Worm (Caenorhabditis elegans) whole organism, L1 larva: Measurements from ENCODE around the gene F54F7.14.

Source experiments
- ceh-88 ChIP-seq: fragments of 200-800 bp; sonication (Bioruptor generic); IDR thresholded peaks from 2 replicates; pipeline ENCODE4 v1.3.6; 2022; ENCODE audit warnings: missing genetic modification characterization, missing compliant biosample characterization
- isw-1 ChIP-seq: fragments of 200-800 bp; sonication (Bioruptor generic); IDR thresholded peaks from 2 replicates; pipeline ENCODE4 v1.3.6; 2022; ENCODE audit warnings: missing genetic modification characterization, missing compliant biosample characterization
- lin-15B ChIP-seq: fragments of 150-350 bp; sonication (generic microtip); optimal IDR thresholded peaks from 3 replicates; lab custom pipeline; 2014; ENCODE audit warnings: missing biosample characterization, missing genetic modification characterization
- nhr-12 ChIP-seq: sonication (generic microtip); optimal IDR thresholded peaks from 2 replicates; lab custom pipeline; 2017; ENCODE audit warnings: missing biosample characterization, missing genetic modification characterization
- nhr-19 ChIP-seq: fragments of 200-800 bp; sonication (Bioruptor generic); conservative IDR thresholded peaks from 2 replicates; pipeline ENCODE4 v1.3.6; 2022; ENCODE audit warnings: missing genetic modification characterization, missing compliant biosample characterization
- nhr-47 ChIP-seq: sonication (generic microtip); optimal IDR thresholded peaks from 2 replicates; lab custom pipeline; 2016; ENCODE audit warnings: mild to moderate bottlenecking, missing genetic modification characterization, moderate library complexity, missing compliant biosample characterization
- snpc-4 ChIP-seq: fragments of 150-350 bp; optimal IDR thresholded peaks from 2 replicates; lab custom pipeline; 2014; ENCODE audit warnings: missing biosample characterization, missing genetic modification characterization
- sox-4 ChIP-seq: sonication (generic microtip); optimal IDR thresholded peaks from 2 replicates; lab custom pipeline; 2016; ENCODE audit warnings: missing genetic modification characterization, missing compliant biosample characterization
- unc-98 ChIP-seq: fragments of 200-800 bp; sonication (Bioruptor generic); IDR thresholded peaks from 2 replicates; pipeline ENCODE4 v1.3.6; 2022; ENCODE audit warnings: missing genetic modification characterization, missing compliant biosample characterization
- vab-15 ChIP-seq: sonication (generic microtip); optimal IDR thresholded peaks from 2 replicates; lab custom pipeline; 2017; ENCODE audit warnings: missing genotype, mild to moderate bottlenecking, missing genetic modification characterization, missing compliant biosample characterization

DNA sequence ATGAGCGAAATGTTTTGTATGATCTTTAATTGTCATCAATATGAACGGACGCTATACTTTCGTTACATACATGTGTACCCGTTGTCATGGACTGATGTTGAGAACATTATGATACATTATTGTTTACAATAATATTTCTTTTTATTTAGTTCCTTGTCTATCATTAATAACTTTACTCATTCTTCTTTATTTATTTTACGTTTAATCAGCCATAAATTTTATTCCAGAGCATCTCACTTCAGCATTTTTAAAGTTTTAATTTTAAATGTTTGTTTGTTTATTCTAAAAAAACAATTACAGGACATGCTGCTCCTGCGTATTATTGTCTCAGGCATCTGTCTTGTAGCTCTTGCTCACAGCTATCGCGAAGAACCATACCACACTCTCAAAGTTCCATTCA, 7.3 kb upstream of the F54F7.14 start, which contains the start of gene F54F7.2:
- TF ChIP-seq nhr-12 (tag; lab: Kevin White, UChicago), result no peak
- TF ChIP-seq isw-1 (GFP tag; lab: Robert Waterston, UW), result no peak
- TF ChIP-seq ceh-88 (GFP tag; lab: Robert Waterston, UW), result no peak
- no peak for TF ChIP-seq sox-4 (tag; lab: Kevin White, UChicago)
- no peak for TF ChIP-seq lin-15B (tag; lab: Kevin White, UChicago)
- TF ChIP-seq unc-98 (GFP tag; lab: Robert Waterston, UW), result no peak
- TF ChIP-seq nhr-47 (tag; lab: Kevin White, UChicago), result no peak
- TF ChIP-seq snpc-4 (tag; lab: Kevin White, UChicago), result no peak
- TF ChIP-seq nhr-19, result no peak
- TF ChIP-seq vab-15, result no peak
